Worm (Caenorhabditis elegans): Measurements from ENCODE around the gene drr-2.
A peak's percentile ranks its signal among the peaks of the same experiment; 100 is the strongest.

Gene drr-2

ce11 chrIII:13669519-13669918, 26.1 kb upstream of the drr-2 start:
- no peak for TF ChIP-seq nhr-25 (tag; optimal IDR thresholded peaks at IDR 0.05)
- no peak for TF ChIP-seq nhr-6 (tag; optimal IDR thresholded peaks at IDR 0.05)
- no peak for TF ChIP-seq gmeb-1 (tag; optimal IDR thresholded peaks at IDR 0.05)
- no peak for TF ChIP-seq mab-5 (tag; optimal IDR thresholded peaks at IDR 0.05)
- no peak for TF ChIP-seq dmd-4 (tag; optimal IDR thresholded peaks at IDR 0.05)
- TF ChIP-seq ztf-11 (tag; optimal IDR thresholded peaks at IDR 0.05): no peak
- no peak for TF ChIP-seq sma-3 (GFP tag; optimal IDR thresholded peaks at IDR 0.05)
- TF ChIP-seq ztf-1 (GFP tag; conservative IDR thresholded peaks at IDR 0.05): no peak
- no peak for TF ChIP-seq nhr-23 (tag; optimal IDR thresholded peaks at IDR 0.05)

ce11 chrIII:13667739-13668138, 24.4 kb upstream of the drr-2 start, which contains the start of gene flp-15:
Gene flp-15 (minus strand): TSS chrIII:13667839.
- TF ChIP-seq nhr-237 (tag; optimal IDR thresholded peaks at IDR 0.05): no peak
- TF ChIP-seq gmeb-1 (tag; optimal IDR thresholded peaks at IDR 0.05): no peak
- TF ChIP-seq R02D3.7 (tag; optimal IDR thresholded peaks at IDR 0.05): no peak
- TF ChIP-seq aly-2 (tag; optimal IDR thresholded peaks at IDR 0.05): no peak
- no peak for TF ChIP-seq C34F6.9 (tag; optimal IDR thresholded peaks at IDR 0.05)

ce11 chrIII:13666406-13666805, 23.0 kb upstream of the drr-2 start:
- TF ChIP-seq alr-1 (tag; optimal IDR thresholded peaks at IDR 0.05) (no peak), C34F6.9 (tag; optimal IDR thresholded peaks at IDR 0.05) (no peak), mab-5 (tag; optimal IDR thresholded peaks at IDR 0.05) (peak; percentile 65), Y55F3AM.14 (GFP tag; optimal IDR thresholded peaks at IDR 0.05) (no peak), mdl-1 (tag; optimal IDR thresholded peaks at IDR 0.05) (no peak), unc-55 (GFP tag; optimal IDR thresholded peaks at IDR 0.05) (peak; percentile 52), elt-3 (tag; optimal IDR thresholded peaks at IDR 0.05) (no peak), lsy-2 (tag; optimal IDR thresholded peaks at IDR 0.05) (peak in 1 of 2 experiments; percentile 46)

ce11 chrIII:13660123-13660522, 16.8 kb upstream of the drr-2 start:
- TF ChIP-seq ztf-1 (GFP tag; conservative IDR thresholded peaks at IDR 0.05): no peak
- no peak for TF ChIP-seq skn-1 (tag; optimal IDR thresholded peaks at IDR 0.05)
- TF ChIP-seq aly-2 (tag; optimal IDR thresholded peaks at IDR 0.05): no peak
- TF ChIP-seq Y55F3AM.14 (GFP tag; optimal IDR thresholded peaks at IDR 0.05): no peak
- TF ChIP-seq ceh-16 (tag; optimal IDR thresholded peaks at IDR 0.05): no peak
- TF ChIP-seq peb-1 (tag; optimal IDR thresholded peaks at IDR 0.05): no peak
- no peak for TF ChIP-seq unc-62 (GFP tag; optimal IDR thresholded peaks at IDR 0.05)

ce11 chrIII:13659028-13659427, 15.7 kb upstream of the drr-2 start:
- no peak for TF ChIP-seq lin-39 (tag; optimal IDR thresholded peaks at IDR 0.05)
- TF ChIP-seq ztf-11 (tag; optimal IDR thresholded peaks at IDR 0.05): no peak
- TF ChIP-seq fos-1 (tag; optimal IDR thresholded peaks at IDR 0.05): no peak
- peak; percentile 4 for TF ChIP-seq elt-1 (tag; optimal IDR thresholded peaks at IDR 0.05)
- peak; percentile 27 for TF ChIP-seq ceh-16 (tag; optimal IDR thresholded peaks at IDR 0.05)

ce11 chrIII:13657975-13658374, 14.6 kb upstream of the drr-2 start:
- TF ChIP-seq nhr-129 (tag; optimal IDR thresholded peaks at IDR 0.05) (peak; percentile 24), ama-1 (optimal IDR thresholded peaks at IDR 0.05) (no peak), fos-1 (tag; optimal IDR thresholded peaks at IDR 0.05) (peak; percentile 76)

- TF ChIP-seq skn-1 (tag; optimal IDR thresholded peaks at IDR 0.05) (no peak), ceh-16 (tag; optimal IDR thresholded peaks at IDR 0.05) (no peak), lsy-2 (tag; optimal IDR thresholded peaks at IDR 0.05) (no peak), egl-27 (tag; optimal IDR thresholded peaks at IDR 0.05) (no peak), Y55F3AM.14 (GFP tag; optimal IDR thresholded peaks at IDR 0.05) (no peak), elt-1 (tag; optimal IDR thresholded peaks at IDR 0.05) (no peak), blmp-1 (tag; optimal IDR thresholded peaks at IDR 0.05; ENCODE audit: insufficient read depth) (no peak)
Observed at ce11 chrIII:13656680-13657079, 13.3 kb upstream of the drr-2 start.

Data from whole organism, L2 larva.